Worm (Caenorhabditis elegans): ENCODE data around the gene cest-16.

Gene cest-16

DNA sequence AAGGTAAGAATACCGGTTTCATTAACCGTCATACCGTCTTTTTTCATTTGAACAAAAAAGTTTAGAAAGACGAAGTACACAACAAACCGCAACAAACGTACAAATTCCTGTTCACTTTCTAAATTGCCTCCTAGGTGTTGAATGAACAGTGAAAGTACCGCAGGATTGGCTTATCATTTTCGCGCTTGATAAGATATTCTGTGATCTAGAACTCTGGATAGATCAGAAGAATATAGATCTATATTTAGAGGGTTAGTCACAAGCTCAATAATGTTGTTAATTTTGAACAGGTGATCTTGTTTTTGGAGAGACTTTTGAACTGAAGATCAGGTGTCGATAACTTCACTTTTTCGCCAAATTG is 45.1 kb upstream of the cest-16 start:
- TF ChIP-seq blmp-1 (tag; optimal IDR thresholded peaks at IDR 0.05; ENCODE audit: insufficient read depth) = peak; percentile 12
- TF ChIP-seq sma-9 (GFP tag; optimal IDR thresholded peaks at IDR 0.05) = no peak
- TF ChIP-seq sma-9 (tag; optimal IDR thresholded peaks at IDR 0.05) = no peak

ce11 chrX:6255561-6255960 is 44.2 kb upstream of the cest-16 start:
- peak; percentile 67 to 91 for TF ChIP-seq mdl-1 (tag; optimal IDR thresholded peaks at IDR 0.05)
- peak; percentile 94 for TF ChIP-seq crh-2 (tag; optimal IDR thresholded peaks at IDR 0.05)
- TF ChIP-seq ZK546.5 (tag; optimal IDR thresholded peaks at IDR 0.05) = no peak
- peak; percentile 91 for TF ChIP-seq ztf-4 (tag; optimal IDR thresholded peaks at IDR 0.05)
- TF ChIP-seq nhr-10 (tag; optimal IDR thresholded peaks at IDR 0.05) = peak; percentile 34
- TF ChIP-seq fos-1 (tag; optimal IDR thresholded peaks at IDR 0.05) = peak; percentile 68
- TF ChIP-seq unc-55 (GFP tag; optimal IDR thresholded peaks at IDR 0.05) = no peak
- no peak for TF ChIP-seq nhr-77 (tag; optimal IDR thresholded peaks at IDR 0.05)
- peak; percentile 78 for TF ChIP-seq Y55F3AM.14 (GFP tag; optimal IDR thresholded peaks at IDR 0.05)
- TF ChIP-seq snpc-4 (tag; optimal IDR thresholded peaks at IDR 0.05) = no peak
- peak in 1 of 2 experiments; percentile 76 for TF ChIP-seq lsy-2 (tag; optimal IDR thresholded peaks at IDR 0.05)
- peak; percentile 91 for TF ChIP-seq F13H6.1 (tag; optimal IDR thresholded peaks at IDR 0.05)
- TF ChIP-seq nhr-12 (tag; optimal IDR thresholded peaks at IDR 0.05) = no peak
- TF ChIP-seq mbf-1 (tag; optimal IDR thresholded peaks at IDR 0.05) = no peak
- TF ChIP-seq nhr-25 (tag; optimal IDR thresholded peaks at IDR 0.05) = peak; percentile 89
- TF ChIP-seq alr-1 (tag; optimal IDR thresholded peaks at IDR 0.05) = no peak
- TF ChIP-seq nhr-237 (tag; optimal IDR thresholded peaks at IDR 0.05) = no peak
- no peak for TF ChIP-seq dmd-4 (tag; optimal IDR thresholded peaks at IDR 0.05)
- TF ChIP-seq nhr-23 (tag; optimal IDR thresholded peaks at IDR 0.05) = no peak
- TF ChIP-seq R02D3.7 (tag; optimal IDR thresholded peaks at IDR 0.05) = no peak
- TF ChIP-seq lin-13 (GFP tag; optimal IDR thresholded peaks at IDR 0.05) = peak; percentile 56
- no peak for TF ChIP-seq elt-1 (tag; optimal IDR thresholded peaks at IDR 0.05)
- TF ChIP-seq peb-1 (tag; optimal IDR thresholded peaks at IDR 0.05) = no peak
- TF ChIP-seq nhr-21 (tag; optimal IDR thresholded peaks at IDR 0.05) = peak; percentile 85
- no peak for TF ChIP-seq ztf-1 (GFP tag; conservative IDR thresholded peaks at IDR 0.05)
- peak; percentile 4 for TF ChIP-seq skn-1 (tag; optimal IDR thresholded peaks at IDR 0.05)
- TF ChIP-seq mab-5 (tag; optimal IDR thresholded peaks at IDR 0.05) = peak; percentile 34
- TF ChIP-seq gmeb-1 (tag; optimal IDR thresholded peaks at IDR 0.05) = peak; percentile 56
- TF ChIP-seq nhr-11 (tag; optimal IDR thresholded peaks at IDR 0.05) = no peak
- peak; percentile 60 for TF ChIP-seq sem-4 (tag; optimal IDR thresholded peaks at IDR 0.05)
- peak; percentile 85 for TF ChIP-seq sma-3 (GFP tag; optimal IDR thresholded peaks at IDR 0.05)
- no peak for TF ChIP-seq unc-39 (tag; optimal IDR thresholded peaks at IDR 0.05)
- no peak for TF ChIP-seq elt-3 (tag; optimal IDR thresholded peaks at IDR 0.05)
- peak; percentile 48 for TF ChIP-seq lin-11 (tag; optimal IDR thresholded peaks at IDR 0.05)
- TF ChIP-seq zag-1 (tag; optimal IDR thresholded peaks at IDR 0.05) = no peak
- TF ChIP-seq unc-62 (GFP tag; optimal IDR thresholded peaks at IDR 0.05) = no peak
- TF ChIP-seq ztf-11 (tag; optimal IDR thresholded peaks at IDR 0.05) = no peak
- peak; percentile 52 for TF ChIP-seq C34F6.9 (tag; optimal IDR thresholded peaks at IDR 0.05)
- TF ChIP-seq nhr-129 (tag; optimal IDR thresholded peaks at IDR 0.05) = peak; percentile 97
- peak; percentile 26 for TF ChIP-seq nhr-6 (tag; optimal IDR thresholded peaks at IDR 0.05)
- no peak for TF ChIP-seq egl-27 (tag; optimal IDR thresholded peaks at IDR 0.05)
- peak; percentile 97 for TF ChIP-seq sma-9 (GFP tag; optimal IDR thresholded peaks at IDR 0.05)
- no peak for TF ChIP-seq sma-9 (tag; optimal IDR thresholded peaks at IDR 0.05)
- TF ChIP-seq ama-1 (optimal IDR thresholded peaks at IDR 0.05) = peak; percentile 58
- no peak for TF ChIP-seq aly-2 (tag; optimal IDR thresholded peaks at IDR 0.05)
- TF ChIP-seq ceh-82 (tag; optimal IDR thresholded peaks at IDR 0.05) = no peak
- TF ChIP-seq blmp-1 (tag; optimal IDR thresholded peaks at IDR 0.05; ENCODE audit: insufficient read depth) = peak; percentile 81

Measured in whole organism, L2 larva.